Fruit fly (Drosophila melanogaster) whole organism, prepupa: ENCODE data around the gene CG7453.
A peak's percentile ranks its signal among the peaks of the same experiment; 100 is the strongest.

ENCODE experiments used
- Blimp-1 ChIP-seq: fragments of 200-800 bp; sonication (Bioruptor generic); optimal IDR thresholded peaks from 3 replicates; lab custom pipeline; 2017; ENCODE audit warnings: missing biosample characterization, missing genetic modification characterization, mild to moderate bottlenecking, moderate library complexity, missing genetic modification reagents
- CG11902 ChIP-seq: fragments of 200-800 bp; sonication (Bioruptor generic); optimal IDR thresholded peaks from 3 replicates; lab custom pipeline; 2016; ENCODE audit warnings: missing biosample characterization, missing genetic modification characterization
- CG15336 ChIP-seq: fragments of 200-800 bp; sonication (Bioruptor generic); IDR thresholded peaks from 2 replicates; pipeline ENCODE4 v1.3.6; 2022; ENCODE audit warnings: missing biosample characterization, missing genetic modification characterization
- CG3032 ChIP-seq: fragments of 200-800 bp; optimal IDR thresholded peaks from 2 replicates; lab custom pipeline; 2019; ENCODE audit warnings: missing biosample characterization, mild to moderate bottlenecking, missing genetic modification characterization, moderate library complexity
- CG32006 ChIP-seq: fragments of 200-800 bp; sonication (Bioruptor generic); optimal IDR thresholded peaks from 3 replicates; lab custom pipeline; 2017; ENCODE audit warnings: missing biosample characterization, mild to moderate bottlenecking, missing genetic modification characterization
- CG34406 ChIP-seq: fragments of 200-800 bp; sonication (Bioruptor generic); optimal IDR thresholded peaks from 3 replicates; lab custom pipeline; 2016; ENCODE audit warnings: missing biosample characterization, missing genetic modification characterization
- CG4318 ChIP-seq: fragments of 200-800 bp; sonication (Bioruptor generic); optimal IDR thresholded peaks from 3 replicates; lab custom pipeline; 2017; ENCODE audit warnings: missing biosample characterization, mild to moderate bottlenecking, missing genetic modification characterization
- CG6276 ChIP-seq: fragments of 200-800 bp; sonication (Bioruptor generic); optimal IDR thresholded peaks from 2 replicates; lab custom pipeline; 2017; ENCODE audit warnings: missing biosample characterization, mild to moderate bottlenecking, missing genetic modification characterization
- CG6808 ChIP-seq: fragments of 200-800 bp; sonication (Bioruptor generic); optimal IDR thresholded peaks from 3 replicates; lab custom pipeline; 2017; ENCODE audit warnings: missing biosample characterization, missing genetic modification characterization, mild to moderate bottlenecking, moderate library complexity, missing genetic modification reagents
- CG6854 ChIP-seq: fragments of 200-800 bp; sonication (Bioruptor generic); optimal IDR thresholded peaks from 2 replicates; lab custom pipeline; 2017; ENCODE audit warnings: missing biosample characterization, mild to moderate bottlenecking, missing genetic modification characterization
- CG8119 ChIP-seq: fragments of 200-800 bp; sonication (Bioruptor generic); IDR thresholded peaks from 3 replicates; pipeline ENCODE4 v1.3.6; 2022; ENCODE audit warnings: missing biosample characterization, missing genetic modification characterization
- CG8632 ChIP-seq: fragments of 200-800 bp; sonication (Bioruptor generic); optimal IDR thresholded peaks from 3 replicates; lab custom pipeline; 2016; ENCODE audit warnings: missing biosample characterization, missing genetic modification characterization
- CG9139 ChIP-seq: fragments of 200-800 bp; sonication (Bioruptor generic); optimal IDR thresholded peaks from 3 replicates; lab custom pipeline; 2017; ENCODE audit warnings: missing biosample characterization, mild to moderate bottlenecking, missing genetic modification characterization
- Eip78C ChIP-seq: fragments of 200-800 bp; sonication (Bioruptor generic); peaks from one replicate; lab custom pipeline; 2016; ENCODE audit warnings: missing biosample characterization, missing genetic modification characterization
- Ets21C ChIP-seq: fragments of 200-800 bp; sonication (Bioruptor generic); optimal IDR thresholded peaks from 3 replicates; lab custom pipeline; 2016; ENCODE audit warnings: missing biosample characterization, missing genetic modification characterization
- Ets96B ChIP-seq: fragments of 200-800 bp; optimal IDR thresholded peaks from 2 replicates; lab custom pipeline; 2019; ENCODE audit warnings: missing biosample characterization, mild to moderate bottlenecking, missing genetic modification characterization, moderate library complexity
- Hr38 ChIP-seq: sonication (Bioruptor generic); optimal IDR thresholded peaks from 2 replicates; lab custom pipeline; 2016; ENCODE audit warnings: missing biosample characterization, missing genetic modification characterization
- Hr39 ChIP-seq: fragments of 200-800 bp; sonication (Bioruptor generic); optimal IDR thresholded peaks from 2 replicates; lab custom pipeline; 2016; ENCODE audit warnings: missing biosample characterization, missing genetic modification characterization
- Hr4 ChIP-seq: fragments of 200-800 bp; sonication (Bioruptor generic); optimal IDR thresholded peaks from 3 replicates; lab custom pipeline; 2016; ENCODE audit warnings: missing biosample characterization, missing genetic modification characterization
- Sox102F ChIP-seq: fragments of 200-800 bp; sonication (Bioruptor generic); optimal IDR thresholded peaks from 2 replicates; lab custom pipeline; 2016; ENCODE audit warnings: missing biosample characterization, mild to moderate bottlenecking, missing genetic modification characterization
- Sox14 ChIP-seq: fragments of 200-800 bp; sonication (Bioruptor generic); optimal IDR thresholded peaks from 3 replicates; lab custom pipeline; 2016; ENCODE audit warnings: missing biosample characterization, missing genetic modification characterization
- achi ChIP-seq: fragments of 200-800 bp; sonication (Bioruptor generic); optimal IDR thresholded peaks from 3 replicates; lab custom pipeline; 2016; ENCODE audit warnings: missing biosample characterization, missing genetic modification characterization
- dsx ChIP-seq: fragments of 200-800 bp; optimal IDR thresholded peaks from 3 replicates; lab custom pipeline; 2019; ENCODE audit warnings: missing biosample characterization, mild to moderate bottlenecking, missing genetic modification characterization, moderate library complexity; ENCODE audit not compliant: poor library complexity, severe bottlenecking
- fkh ChIP-seq: fragments of 200-800 bp; sonication (Bioruptor generic); optimal IDR thresholded peaks from 3 replicates; lab custom pipeline; 2017; ENCODE audit warnings: missing biosample characterization, mild to moderate bottlenecking, missing genetic modification characterization, moderate library complexity
- pdm3 ChIP-seq: fragments of 200-800 bp; sonication (Bioruptor generic); optimal IDR thresholded peaks from 3 replicates; lab custom pipeline; 2016; ENCODE audit warnings: missing biosample characterization, missing genetic modification characterization
- salr ChIP-seq, 2 experiments: fragments of 200-800 bp; sonication (Bioruptor generic); optimal IDR thresholded peaks; 3 replicates each; lab custom pipeline; 2016 to 2018; ENCODE audit warnings: missing biosample characterization in 2 of 2, missing genetic modification characterization in 2 of 2, mild to moderate bottlenecking in 1 of 2
- ss ChIP-seq, 2 experiments: fragments of 200-800 bp; sonication (Bioruptor generic); optimal IDR thresholded peaks; 2 replicates in 1 of 2; 3 replicates in 1 of 2; lab custom pipeline; 2017 to 2018; ENCODE audit warnings: mild to moderate bottlenecking in 2 of 2, missing biosample characterization in 2 of 2, missing genetic modification characterization in 2 of 2, moderate library complexity in 1 of 2
- svp ChIP-seq: fragments of 200-800 bp; sonication (Bioruptor generic); peaks from one replicate; lab custom pipeline; 2016; ENCODE audit warnings: missing biosample characterization, missing genetic modification characterization

CG7453 gene

DNA sequence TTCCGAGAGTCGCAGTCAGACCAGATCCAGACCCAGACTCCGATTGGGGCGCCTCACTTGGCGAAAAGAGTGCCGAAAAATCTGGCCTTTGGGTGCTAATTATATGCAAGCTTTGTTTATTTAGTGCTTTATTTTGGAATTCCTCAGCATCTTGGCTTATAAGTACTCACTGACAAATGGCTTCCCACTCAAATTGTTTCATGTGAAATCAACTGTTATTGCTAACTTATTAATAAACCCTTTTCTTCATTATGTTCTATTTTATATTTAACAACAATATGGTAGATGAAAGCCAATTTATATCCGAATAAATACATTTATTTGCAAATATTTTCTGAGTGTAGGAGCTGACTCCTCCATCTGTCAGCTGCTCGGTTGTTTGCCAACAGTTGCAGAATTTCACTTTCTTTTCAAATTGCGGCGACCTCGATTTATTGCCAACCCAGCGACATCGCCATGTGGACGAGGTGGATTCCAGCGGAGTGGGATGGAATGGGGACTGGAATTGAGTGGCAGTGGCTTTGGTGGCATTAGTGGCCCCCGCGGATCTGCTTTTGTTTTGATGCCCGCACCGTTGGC lies 50.0 kb downstream of the CG7453 start (continued):
- peak; percentile 65 for TF ChIP-seq Hr4 (GFP tag; lab: Kevin White, UChicago)
- TF ChIP-seq CG3032 (tag; lab: Kevin White, UChicago), result peak; percentile 54
- no peak for TF ChIP-seq CG9139 (GFP tag; lab: Kevin White, UChicago)
- TF ChIP-seq Ets21C (GFP tag; lab: Kevin White, UChicago), result no peak
- peak in 1 of 2 experiments; percentile 48 for TF ChIP-seq ss (GFP tag; optimal IDR thresholded peaks at IDR 0.05; lab: Kevin White, UChicago)
- no peak for TF ChIP-seq fkh (GFP tag; lab: Kevin White, UChicago)
- TF ChIP-seq CG6854 (GFP tag; lab: Kevin White, UChicago), result peak; percentile 27
- TF ChIP-seq CG34406 (GFP tag; lab: Kevin White, UChicago), result peak; percentile 74
- TF ChIP-seq CG15336, result peak; percentile 74
- peak; percentile 19 for TF ChIP-seq dsx (GFP tag; lab: Kevin White, UChicago)
- TF ChIP-seq CG6808 (GFP tag; lab: Kevin White, UChicago), result peak; percentile 46
- peak; percentile 76 for TF ChIP-seq CG8119 (GFP tag; lab: Robert Waterston, UW)
- TF ChIP-seq Blimp-1, result peak; percentile 91
- peak; percentile 67 for TF ChIP-seq CG6276 (GFP tag; lab: Kevin White, UChicago)
- peak; percentile 75 for TF ChIP-seq CG4318 (GFP tag; lab: Kevin White, UChicago)
- peak; percentile 70 for TF ChIP-seq Sox102F (GFP tag; lab: Kevin White, UChicago)
- TF ChIP-seq svp, result peak; percentile 78
- TF ChIP-seq Eip78C, result peak; percentile 95
- TF ChIP-seq CG32006 (GFP tag; lab: Kevin White, UChicago), result peak; percentile 90
- TF ChIP-seq Ets96B, result peak; percentile 49
- peak; percentile 72 for TF ChIP-seq pdm3
- TF ChIP-seq achi, result peak; percentile 69
- peak in 1 of 2 experiments; percentile 66 for TF ChIP-seq salr (GFP tag; optimal IDR thresholded peaks at IDR 0.05; lab: Kevin White, UChicago)
- peak; percentile 55 for TF ChIP-seq CG11902 (GFP tag; lab: Kevin White, UChicago)
- TF ChIP-seq Sox14, result peak; percentile 68
- peak; percentile 56 for TF ChIP-seq CG8632 (GFP tag; lab: Kevin White, UChicago)
- TF ChIP-seq Hr38 (GFP tag; lab: Kevin White, UChicago), result no peak
- peak; percentile 33 for TF ChIP-seq Hr39 (GFP tag; lab: Kevin White, UChicago)
